Fruit fly (Drosophila melanogaster) whole organism, embryonic: ENCODE data around the gene SMC6.

Source experiments
- Adf1 ChIP-seq: fragments of 200-800 bp; sonication (Bioruptor generic); IDR thresholded peaks from 2 replicates; pipeline ENCODE4 v1.3.6; 2022; ENCODE audit warnings: missing biosample characterization, missing genetic modification characterization
- Atf6 ChIP-seq: fragments of 200-800 bp; sonication (Bioruptor generic); IDR thresholded peaks from 2 replicates; pipeline ENCODE4 v1.3.6; 2022; ENCODE audit warnings: missing biosample characterization, missing genetic modification characterization
- B-H1 ChIP-seq: fragments of 200-800 bp; sonication (Bioruptor generic); IDR thresholded peaks from 3 replicates; pipeline ENCODE4 v1.3.6; 2022; ENCODE audit warnings: missing biosample characterization, missing genetic modification characterization
- BtbVII ChIP-seq: fragments of 200-800 bp; sonication (Bioruptor generic); optimal IDR thresholded peaks from 3 replicates; lab custom pipeline; 2017; ENCODE audit warnings: missing biosample characterization, mild to moderate bottlenecking, missing genetic modification characterization
- CG11085 ChIP-seq: fragments of 200-800 bp; sonication (Bioruptor generic); IDR thresholded peaks from 2 replicates; pipeline ENCODE4 v1.3.6; 2022; ENCODE audit warnings: missing biosample characterization, missing genetic modification characterization
- CG12071 ChIP-seq: fragments of 200-800 bp; sonication (Bioruptor generic); optimal IDR thresholded peaks from 3 replicates; lab custom pipeline; 2018; ENCODE audit warnings: missing biosample characterization, mild to moderate bottlenecking, missing genetic modification characterization
- CG12219 ChIP-seq: fragments of 200-800 bp; sonication (Bioruptor generic); optimal IDR thresholded peaks from 3 replicates; lab custom pipeline; 2018; ENCODE audit warnings: missing biosample characterization, mild to moderate bottlenecking, missing genetic modification characterization
- CG12769 ChIP-seq: fragments of 200-800 bp; sonication (Bioruptor generic); optimal IDR thresholded peaks from 2 replicates; lab custom pipeline; 2019; ENCODE audit warnings: missing biosample characterization, mild to moderate bottlenecking, missing genetic modification characterization, moderate library complexity
- CG2202 ChIP-seq: fragments of 200-800 bp; sonication (Bioruptor generic); optimal IDR thresholded peaks from 2 replicates; lab custom pipeline; 2018; ENCODE audit warnings: missing biosample characterization, mild to moderate bottlenecking, missing genetic modification characterization
- CG2875 ChIP-seq: fragments of 200-800 bp; sonication (Bioruptor generic); optimal IDR thresholded peaks from 2 replicates; lab custom pipeline; 2017; ENCODE audit warnings: missing biosample characterization, mild to moderate bottlenecking, missing genetic modification characterization, missing genetic modification reagents
- CG2889 ChIP-seq: fragments of 200-800 bp; sonication (Bioruptor generic); IDR thresholded peaks from 3 replicates; pipeline ENCODE4 v1.3.6; 2022; ENCODE audit warnings: missing biosample characterization, missing genetic modification characterization
- CG32767 ChIP-seq: fragments of 200-800 bp; sonication (Bioruptor generic); IDR thresholded peaks from 2 replicates; pipeline ENCODE4 v1.3.6; 2022; ENCODE audit warnings: missing biosample characterization, missing genetic modification characterization
- CG4360 ChIP-seq: fragments of 200-800 bp; sonication (Bioruptor generic); IDR thresholded peaks from 2 replicates; pipeline ENCODE4 v1.3.6; 2022; ENCODE audit warnings: missing biosample characterization, missing genetic modification characterization
- CG7271 ChIP-seq: fragments of 200-800 bp; sonication (Bioruptor generic); optimal IDR thresholded peaks from 2 replicates; lab custom pipeline; 2018; ENCODE audit warnings: missing biosample characterization, mild to moderate bottlenecking, missing genetic modification characterization, moderate library complexity
- CG7556 ChIP-seq: fragments of 200-800 bp; sonication (Bioruptor generic); optimal IDR thresholded peaks from 2 replicates; lab custom pipeline; 2017; ENCODE audit warnings: missing biosample characterization, mild to moderate bottlenecking, missing genetic modification characterization
- CG8290 ChIP-seq, 3 experiments: fragments of 200-800 bp; sonication (Bioruptor generic); optimal IDR thresholded peaks; 2 replicates each; lab custom pipeline; 2016 to 2019; ENCODE audit warnings: missing biosample characterization in 3 of 3, missing genetic modification characterization in 3 of 3, mild to moderate bottlenecking in 2 of 3, moderate library complexity in 1 of 3
- CG8388 ChIP-seq: fragments of 200-800 bp; sonication (Bioruptor generic); optimal IDR thresholded peaks from 2 replicates; lab custom pipeline; 2019; ENCODE audit warnings: missing biosample characterization, mild to moderate bottlenecking, missing genetic modification characterization, moderate library complexity
- CG8924 ChIP-seq: fragments of 200-800 bp; optimal IDR thresholded peaks from 3 replicates; lab custom pipeline; 2019; ENCODE audit warnings: missing biosample characterization, mild to moderate bottlenecking, missing genetic modification characterization, moderate library complexity
- CG9932 ChIP-seq: fragments of 200-800 bp; sonication (Bioruptor generic); IDR thresholded peaks from 2 replicates; pipeline ENCODE4 v1.3.6; 2022; ENCODE audit warnings: missing biosample characterization, missing genetic modification characterization
- Dfd ChIP-seq, 2 experiments: fragments of >200 bp; optimal IDR thresholded peaks; 2 replicates each; lab custom pipeline; 2017; ENCODE audit warnings: missing biosample characterization in 2 of 2, missing genetic modification characterization in 2 of 2
- Gsc ChIP-seq: fragments of 200-800 bp; sonication (Bioruptor generic); IDR thresholded peaks from 2 replicates; pipeline ENCODE4 v1.3.6; 2022; ENCODE audit warnings: missing biosample characterization, missing genetic modification characterization
- HLH3B ChIP-seq: fragments of 200-800 bp; sonication (Bioruptor generic); IDR thresholded peaks from 2 replicates; pipeline ENCODE4 v1.3.6; 2022; ENCODE audit warnings: missing biosample characterization, missing genetic modification characterization
- Hr39 ChIP-seq: fragments of >200 bp; optimal IDR thresholded peaks from 2 replicates; lab custom pipeline; 2017
- Hr51 ChIP-seq, 2 experiments: fragments of 200-800 bp; sonication (Bioruptor generic); optimal IDR thresholded peaks; 2 replicates in 1 of 2; 3 replicates in 1 of 2; lab custom pipeline; 2016 to 2018; ENCODE audit warnings: missing biosample characterization in 2 of 2, missing genetic modification characterization in 2 of 2, mild to moderate bottlenecking in 1 of 2, moderate library complexity in 1 of 2
- Hr78 ChIP-seq, 2 experiments: fragments of 200-800 bp in 1 of 2; fragments of >200 bp in 1 of 2; sonication (Bioruptor generic) in 1 of 2; optimal IDR thresholded peaks; 2 replicates each; lab custom pipeline; 2017 to 2019; ENCODE audit warnings: missing biosample characterization in 2 of 2, missing genetic modification characterization in 2 of 2, mild to moderate bottlenecking in 1 of 2, moderate library complexity in 1 of 2
- Meics ChIP-seq: fragments of 200-800 bp; sonication (Bioruptor generic); optimal IDR thresholded peaks from 2 replicates; lab custom pipeline; 2017; ENCODE audit warnings: missing biosample characterization, mild to moderate bottlenecking, missing genetic modification characterization
- Mes4 ChIP-seq: fragments of 200-800 bp; sonication (Bioruptor generic); optimal IDR thresholded peaks from 2 replicates; lab custom pipeline; 2016; ENCODE audit warnings: missing biosample characterization, missing genetic modification characterization
- Myb ChIP-seq: fragments of 200-800 bp; sonication (Bioruptor generic); optimal IDR thresholded peaks from 2 replicates; lab custom pipeline; 2016; ENCODE audit warnings: missing biosample characterization, missing genetic modification characterization
- NFAT ChIP-seq: fragments of 200-800 bp; sonication (Bioruptor generic); IDR thresholded peaks from 2 replicates; pipeline ENCODE4 v1.3.6; 2022; ENCODE audit warnings: missing biosample characterization, missing genetic modification characterization
- Oaz ChIP-seq: fragments of 200-800 bp; sonication (Bioruptor generic); IDR thresholded peaks from 2 replicates; pipeline ENCODE4 v1.3.6; 2022; ENCODE audit warnings: missing biosample characterization, missing genetic modification characterization
- Pdp1 ChIP-seq, 2 experiments: fragments of 200-800 bp; sonication (Bioruptor generic); optimal IDR thresholded peaks; 3 replicates each; lab custom pipeline; 2016; ENCODE audit warnings: missing biosample characterization in 2 of 2, missing genetic modification characterization in 2 of 2, mild to moderate bottlenecking in 1 of 2, moderate library complexity in 1 of 2
- Xbp1 ChIP-seq: fragments of 200-800 bp; sonication (Bioruptor generic); optimal IDR thresholded peaks from 3 replicates; lab custom pipeline; 2016; ENCODE audit warnings: missing biosample characterization, mild to moderate bottlenecking, missing genetic modification characterization
- ato ChIP-seq: fragments of 200-800 bp; sonication (Bioruptor generic); IDR thresholded peaks from 2 replicates; pipeline ENCODE4 v1.3.6; 2022; ENCODE audit warnings: missing biosample characterization, missing genetic modification characterization; ENCODE audit not compliant: partially characterized antibody
- cwo ChIP-seq: fragments of 200-800 bp; sonication (Bioruptor generic); optimal IDR thresholded peaks from 3 replicates; lab custom pipeline; 2017; ENCODE audit warnings: missing biosample characterization, missing genetic modification characterization, mild to moderate bottlenecking, moderate library complexity, missing genetic modification reagents
- danr ChIP-seq: fragments of 200-800 bp; sonication (Bioruptor generic); IDR thresholded peaks from 2 replicates; pipeline ENCODE4 v1.3.6; 2022; ENCODE audit warnings: missing biosample characterization, missing genetic modification characterization
- esg ChIP-seq: fragments of 200-800 bp; sonication (Bioruptor generic); conservative IDR thresholded peaks from 2 replicates; pipeline ENCODE4 v1.3.6; 2022; ENCODE audit warnings: missing biosample characterization, missing genetic modification characterization
- hb ChIP-seq: fragments of 200-800 bp; sonication (Bioruptor generic); IDR thresholded peaks from 3 replicates; pipeline ENCODE4 v1.3.6; 2022; ENCODE audit warnings: missing biosample characterization, missing genetic modification characterization; ENCODE audit not compliant: partially characterized antibody
- ken ChIP-seq: fragments of 200-800 bp; sonication (Bioruptor generic); IDR thresholded peaks from 3 replicates; pipeline ENCODE4 v1.3.6; 2022; ENCODE audit warnings: missing biosample characterization, missing genetic modification characterization
- lmd ChIP-seq: fragments of 200-800 bp; sonication (Bioruptor generic); IDR thresholded peaks from 2 replicates; pipeline ENCODE4 v1.3.6; 2022; ENCODE audit warnings: missing biosample characterization, missing genetic modification characterization
- pho ChIP-seq: fragments of 200-800 bp; sonication (Bioruptor generic); optimal IDR thresholded peaks from 2 replicates; lab custom pipeline; 2016; ENCODE audit warnings: missing biosample characterization, missing genetic modification characterization
- pnt ChIP-seq: fragments of 200-800 bp; sonication (Bioruptor generic); optimal IDR thresholded peaks from 3 replicates; lab custom pipeline; 2016; ENCODE audit warnings: missing biosample characterization, missing genetic modification characterization
- rib ChIP-seq: fragments of 200-800 bp; sonication (Bioruptor generic); IDR thresholded peaks from 2 replicates; pipeline ENCODE4 v1.3.6; 2022; ENCODE audit warnings: missing biosample characterization, missing genetic modification characterization
- schlank ChIP-seq: fragments of 200-800 bp; sonication (Bioruptor generic); optimal IDR thresholded peaks from 2 replicates; lab custom pipeline; 2018; ENCODE audit warnings: missing biosample characterization, mild to moderate bottlenecking, missing genetic modification characterization
- sug ChIP-seq: fragments of 200-800 bp; optimal IDR thresholded peaks from 2 replicates; lab custom pipeline; 2019; ENCODE audit warnings: missing biosample characterization, mild to moderate bottlenecking, missing genetic modification characterization, moderate library complexity
- tap ChIP-seq: fragments of 200-800 bp; optimal IDR thresholded peaks from 3 replicates; lab custom pipeline; 2019; ENCODE audit warnings: missing biosample characterization, mild to moderate bottlenecking, missing genetic modification characterization, moderate library complexity
- tgo ChIP-seq: fragments of 200-800 bp; sonication (Bioruptor generic); IDR thresholded peaks from 3 replicates; pipeline ENCODE4 v1.3.6; 2022; ENCODE audit warnings: missing biosample characterization, missing genetic modification characterization
- tup ChIP-seq: fragments of 200-800 bp; sonication (Bioruptor generic); optimal IDR thresholded peaks from 2 replicates; lab custom pipeline; 2016; ENCODE audit warnings: missing biosample characterization, mild to moderate bottlenecking, missing genetic modification characterization, moderate library complexity
- wor ChIP-seq: fragments of 200-800 bp; sonication (Bioruptor generic); IDR thresholded peaks from 2 replicates; pipeline ENCODE4 v1.3.6; 2022; ENCODE audit warnings: missing biosample characterization, missing genetic modification characterization

The SMC6 gene

DNA sequence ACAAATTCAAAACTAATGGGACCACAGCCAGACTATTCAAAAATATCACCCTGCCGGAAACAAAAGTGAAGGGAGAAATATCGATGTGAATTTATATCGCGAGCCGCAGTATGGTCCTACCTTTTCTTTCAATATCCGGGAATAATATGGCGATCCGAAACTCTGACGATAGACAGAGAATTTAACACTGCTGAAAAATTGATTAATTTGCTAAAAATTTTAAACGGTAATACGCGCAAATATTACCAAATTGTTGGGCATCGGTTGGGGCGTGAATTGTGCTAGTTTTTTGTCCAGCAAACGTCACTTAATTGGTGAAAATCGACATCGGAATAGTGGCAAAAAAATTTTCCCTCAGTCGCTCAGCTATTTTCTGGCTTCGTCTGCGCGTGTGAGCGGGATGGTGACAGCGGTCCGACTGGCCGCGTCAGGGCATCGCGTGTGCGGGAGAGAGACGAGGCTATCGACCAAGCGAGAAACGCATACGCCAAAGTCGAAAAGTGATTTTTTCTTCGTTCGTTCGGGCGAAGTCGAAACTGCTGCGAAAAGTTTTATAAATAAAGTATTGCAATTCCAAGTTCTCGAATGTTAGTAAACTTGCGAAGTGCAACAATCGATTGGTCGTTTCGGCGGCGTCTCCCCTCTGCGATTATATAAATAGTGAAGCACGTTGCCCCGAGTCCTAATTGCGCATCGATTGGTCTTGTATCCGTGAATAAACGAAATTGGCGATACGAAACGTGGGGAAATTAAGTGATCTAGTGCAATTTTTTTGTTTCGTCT is 37.4 kb upstream of the SMC6 start, which contains the start of gene mask (continued):
- TF ChIP-seq CG8924 (tag; lab: Kevin White, UChicago) (peak; percentile 32), cwo (GFP tag; lab: Kevin White, UChicago) (no peak), CG12769 (tag; lab: Kevin White, UChicago) (peak; percentile 62), esg (GFP tag; lab: Robert Waterston, UW) (no peak), Hr78 (GFP tag; optimal IDR thresholded peaks at IDR 0.05; lab: Kevin White, UChicago) (no peak), Oaz (GFP tag; lab: Robert Waterston, UW) (peak; percentile 61; the same call in 1 of the 2 replicates), CG2202 (tag; lab: Kevin White, UChicago) (peak; percentile 39), pnt (GFP tag; lab: Kevin White, UChicago) (no peak), CG8388 (peak; percentile 49), Mes4 (GFP tag; lab: Kevin White, UChicago) (peak; percentile 87), CG11085 (peak; percentile 86), ato (GFP tag; lab: Robert Waterston, UW) (peak; percentile 1; the same call in 1 of the 2 replicates), CG2889 (GFP tag; lab: Robert Waterston, UW) (peak; percentile 50; the same call in 2 of the 3 replicates), hb (GFP tag; lab: Robert Waterston, UW) (no peak), B-H1 (GFP tag; lab: Robert Waterston, UW) (peak; percentile 20; the same call in 2 of the 3 replicates), CG12219 (GFP tag; lab: Kevin White, UChicago) (peak; percentile 72), Atf6 (GFP tag; lab: Robert Waterston, UW) (no peak; the same call in 1 of the 2 replicates), Gsc (GFP tag; lab: Robert Waterston, UW) (no peak), wor (GFP tag; lab: Robert Waterston, UW) (no peak), CG8290 (GFP tag; optimal IDR thresholded peaks at IDR 0.05; lab: Kevin White, UChicago) (peak; percentile 81), CG8290 (tag; optimal IDR thresholded peaks at IDR 0.05; lab: Kevin White, UChicago) (peak; percentile 28 to 86), tgo (GFP tag; lab: Robert Waterston, UW) (peak; percentile 67), schlank (tag; lab: Kevin White, UChicago) (peak; percentile 86), CG7556 (GFP tag; lab: Kevin White, UChicago) (peak; percentile 19), CG9932 (GFP tag; lab: Robert Waterston, UW) (peak; percentile 65), rib (GFP tag; lab: Robert Waterston, UW) (no peak; the same call in 1 of the 2 replicates), danr (GFP tag; lab: Robert Waterston, UW) (peak; percentile 16; the same call in 1 of the 2 replicates), Xbp1 (GFP tag; lab: Kevin White, UChicago) (peak; percentile 74), BtbVII (GFP tag; lab: Kevin White, UChicago) (peak; percentile 76), HLH3B (GFP tag; lab: Robert Waterston, UW) (peak; percentile 61), Dfd (GFP tag; optimal IDR thresholded peaks at IDR 0.05; lab: Kevin White, UChicago) (no peak), tup (GFP tag; lab: Kevin White, UChicago) (peak; percentile 31), Myb (peak; percentile 64), CG12071 (peak; percentile 82), Meics (GFP tag; lab: Kevin White, UChicago) (peak; percentile 85), CG4360 (GFP tag; lab: Robert Waterston, UW) (0 out of 2 replicates have a peak, but pooled peaks have one; percentile 17), Hr39 (lab: Kevin White, UChicago) (no peak), CG7271 (tag; lab: Kevin White, UChicago) (peak; percentile 82), ken (GFP tag; lab: Robert Waterston, UW) (peak; percentile 82), NFAT (GFP tag; lab: Robert Waterston, UW) (peak; percentile 93), sug (tag; lab: Kevin White, UChicago) (peak; percentile 82), Adf1 (0 out of 2 replicates have a peak, but pooled peaks have one; percentile 25), lmd (peak; percentile 58), Hr51 (GFP tag; optimal IDR thresholded peaks at IDR 0.05; lab: Kevin White, UChicago) (peak; percentile 43 to 79), pho (GFP tag; lab: Kevin White, UChicago) (peak; percentile 71), CG2875 (GFP tag; lab: Kevin White, UChicago) (peak; percentile 54), tap (no peak), CG32767 (GFP tag; lab: Robert Waterston, UW) (no peak), Pdp1 (GFP tag; optimal IDR thresholded peaks at IDR 0.05; lab: Kevin White, UChicago) (peak; percentile 65 to 83)
